Fruit fly (Drosophila melanogaster): Measurements from ENCODE around the gene eag.

dm6 chrX:15028152-15028551 is 72.9 kb downstream of the eag start:
- TF ChIP-seq CG8478 (optimal IDR thresholded peaks at IDR 0.05): no peak
- no peak for TF ChIP-seq CTCF (optimal IDR thresholded peaks at IDR 0.05)

All from S2 (cell line).